Fruit fly (Drosophila melanogaster): Measurements from ENCODE around the gene ImpL2.

The ImpL2 gene

dm6 chr3L:4230357-4230901 lies 5.5 kb downstream of the ImpL2 start:
- TF ChIP-seq CG12942 (GFP tag; optimal IDR thresholded peaks at IDR 0.05) (peak; percentile 91), onecut (GFP tag; IDR thresholded peaks at IDR 0.05) (peak; percentile 85), unc-4 (GFP tag; IDR thresholded peaks at IDR 0.05; ENCODE audit: partially characterized antibody) (no peak), shn (GFP tag; optimal IDR thresholded peaks at IDR 0.05) (peak; percentile 95), dpn (GFP tag; optimal IDR thresholded peaks at IDR 0.05) (peak; percentile 91 to 93), CG12219 (GFP tag; optimal IDR thresholded peaks at IDR 0.05) (peak; percentile 91), dimm (GFP tag; IDR thresholded peaks at IDR 0.05) (peak; percentile 71), CG3163 (GFP tag; optimal IDR thresholded peaks at IDR 0.05) (peak; percentile 69), CG14014 (GFP tag; IDR thresholded peaks at IDR 0.05) (peak; percentile 43; the same call in 1 of the 2 replicates), CG14050 (GFP tag; IDR thresholded peaks at IDR 0.05) (peak; percentile 82), eyg (GFP tag; optimal IDR thresholded peaks at IDR 0.05) (peak; percentile 76), CG6654 (GFP tag; optimal IDR thresholded peaks at IDR 0.05) (peak; percentile 82), CG12236 (GFP tag; optimal IDR thresholded peaks at IDR 0.05) (peak; percentile 93), sens (GFP tag) (peak; percentile 100), slp2 (GFP tag; optimal IDR thresholded peaks at IDR 0.05) (peak; percentile 95), Blimp-1 (GFP tag; optimal IDR thresholded peaks at IDR 0.05) (peak; percentile 94), Nf-YB (GFP tag; optimal IDR thresholded peaks at IDR 0.05) (peak; percentile 82), jumu (GFP tag; optimal IDR thresholded peaks at IDR 0.05) (peak; percentile 94), CG34422 (GFP tag; IDR thresholded peaks at IDR 0.05) (peak; percentile 81; the same call in 2 of the 3 replicates), CG9609 (GFP tag; optimal IDR thresholded peaks at IDR 0.05) (peak; percentile 94), ab (GFP tag; optimal IDR thresholded peaks at IDR 0.05) (peak; percentile 78), Sin3A (optimal IDR thresholded peaks at IDR 0.05) (no peak), Antp (GFP tag; optimal IDR thresholded peaks at IDR 0.05) (peak; percentile 89), MBD-R2 (GFP tag; IDR thresholded peaks at IDR 0.05) (peak; percentile 27; the same call in 1 of the 2 replicates), lbe (GFP tag; optimal IDR thresholded peaks at IDR 0.05) (no peak), CrebB (tag; optimal IDR thresholded peaks at IDR 0.05) (peak; percentile 83), hth (optimal IDR thresholded peaks at IDR 0.05) (no peak), CG34376 (GFP tag; optimal IDR thresholded peaks at IDR 0.05) (peak; percentile 26), CG6813 (GFP tag; optimal IDR thresholded peaks at IDR 0.05) (peak; percentile 88), Ets97D (GFP tag; optimal IDR thresholded peaks at IDR 0.05) (peak; percentile 76), schlank (tag; optimal IDR thresholded peaks at IDR 0.05) (no peak), tup (GFP tag; optimal IDR thresholded peaks at IDR 0.05) (peak; percentile 71), HLH54F (GFP tag; optimal IDR thresholded peaks at IDR 0.05) (peak; percentile 85), abd-A (tag; optimal IDR thresholded peaks at IDR 0.05) (peak; percentile 73), C15 (GFP tag; IDR thresholded peaks at IDR 0.05) (no peak), fd102C (GFP tag; optimal IDR thresholded peaks at IDR 0.05) (peak; percentile 97), zfh2 (GFP tag; optimal IDR thresholded peaks at IDR 0.05) (no peak), h (optimal IDR thresholded peaks at IDR 0.05) (no peak), CTCF (GFP tag; optimal IDR thresholded peaks at IDR 0.05) (peak; percentile 44), NC2β (GFP tag; optimal IDR thresholded peaks at IDR 0.05) (peak; percentile 94), fu2 (GFP tag; optimal IDR thresholded peaks at IDR 0.05) (peak; percentile 68), CG12155 (GFP tag; optimal IDR thresholded peaks at IDR 0.05) (peak; percentile 85), grau (tag; optimal IDR thresholded peaks at IDR 0.05) (peak; percentile 91), unpg (GFP tag; optimal IDR thresholded peaks at IDR 0.05) (peak; percentile 92), CG8765 (GFP tag; IDR thresholded peaks at IDR 0.05) (peak; percentile 87), pros (GFP tag; optimal IDR thresholded peaks at IDR 0.05) (peak; percentile 90), CG31365 (tag; optimal IDR thresholded peaks at IDR 0.05) (peak; percentile 74), rib (GFP tag; IDR thresholded peaks at IDR 0.05) (no peak), CG33557 (GFP tag; optimal IDR thresholded peaks at IDR 0.05) (peak; percentile 97), prd (optimal IDR thresholded peaks at IDR 0.05) (no peak), prd (GFP tag; IDR thresholded peaks at IDR 0.05) (peak; percentile 98), mirr (GFP tag; optimal IDR thresholded peaks at IDR 0.05) (no peak), gcm2 (GFP tag; optimal IDR thresholded peaks at IDR 0.05) (peak; percentile 72)

All from whole organism, embryonic.